Fruit fly (Drosophila melanogaster): ENCODE data around the gene CG7102.
"Not testable (repeated sequence)": the region's sequence is repeated elsewhere in the genome, so short reads cannot be mapped to it uniquely, and the experiment has no call there.

Gene CG7102

DNA sequence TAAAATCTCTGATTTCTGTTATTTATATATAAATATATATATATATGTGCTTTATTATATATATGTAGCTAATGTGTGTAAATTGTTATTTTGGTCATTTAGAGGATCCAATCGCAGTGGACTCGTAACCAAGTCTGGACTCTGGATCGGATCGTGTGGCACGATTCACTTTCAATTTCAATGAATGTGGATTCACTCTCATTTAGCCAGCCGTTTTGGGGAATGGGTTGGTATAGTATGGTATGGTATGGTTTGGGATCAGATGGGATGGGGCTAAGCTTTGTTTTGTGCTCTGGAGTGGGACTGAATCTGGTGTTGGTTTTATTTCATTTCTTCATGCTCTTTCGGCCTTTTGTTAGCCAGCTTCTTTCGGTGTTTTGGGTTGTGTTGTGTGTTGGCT, 25.6 kb downstream of the CG7102 start:
- no peak for TF ChIP-seq Myc (optimal IDR thresholded peaks at IDR 0.05)
- no peak for TF ChIP-seq psq (optimal IDR thresholded peaks at IDR 0.05)
- no peak for TF ChIP-seq insv (optimal IDR thresholded peaks at IDR 0.05)
- TF ChIP-seq h (optimal IDR thresholded peaks at IDR 0.05): no peak
- TF ChIP-seq ttk (optimal IDR thresholded peaks at IDR 0.05): no peak
- no peak for TF ChIP-seq Sin3A (optimal IDR thresholded peaks at IDR 0.05)

- TF ChIP-seq Myc (optimal IDR thresholded peaks at IDR 0.05): no peak
- no peak for TF ChIP-seq ttk (optimal IDR thresholded peaks at IDR 0.05)
- TF ChIP-seq h (optimal IDR thresholded peaks at IDR 0.05): no peak
- no peak for TF ChIP-seq psq (optimal IDR thresholded peaks at IDR 0.05)
- no peak for TF ChIP-seq insv (optimal IDR thresholded peaks at IDR 0.05)
- no peak for TF ChIP-seq Sin3A (optimal IDR thresholded peaks at IDR 0.05)
Observed at dm6 chr2L:7860739-7861138, 26.6 kb downstream of the CG7102 start, which contains the start of gene TwdlE. TSS of gene TwdlE (minus strand) at chr2L:7860839.

dm6 chr2L:7856380-7857127, 30.8 kb downstream of the CG7102 start, which contains the start of gene lectin-28C:
TSS of gene lectin-28C (plus strand) at chr2L:7857077.
- not testable (repeated sequence) for TF ChIP-seq psq, Sin3A, insv (optimal IDR thresholded peaks at IDR 0.05)

DNA sequence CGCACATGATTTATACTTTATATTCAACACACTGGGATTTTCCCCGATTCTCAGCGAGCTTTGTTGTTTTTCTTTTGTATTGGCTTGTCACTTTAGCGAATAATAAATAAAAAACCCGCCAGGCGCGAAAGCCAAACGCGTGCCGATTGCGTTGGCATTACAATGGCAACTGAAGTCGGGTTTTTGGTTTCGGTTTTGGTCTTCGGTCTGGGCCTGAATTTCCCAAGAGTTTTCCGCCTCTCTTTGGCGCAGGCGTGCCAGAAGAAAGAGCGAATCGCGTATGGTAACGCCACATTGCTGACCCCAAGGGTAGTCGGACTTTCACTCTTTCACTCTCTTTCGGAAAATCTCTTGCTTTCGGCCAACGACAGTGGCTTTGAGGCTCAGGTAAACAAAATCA, 32.2 kb downstream of the CG7102 start, which contains the start of gene CG14535:
Gene CG14535, minus strand, starts transcription at position 368 of the 400 bp plus-strand sequence.
- TF ChIP-seq Myc (optimal IDR thresholded peaks at IDR 0.05): no peak
- TF ChIP-seq psq (optimal IDR thresholded peaks at IDR 0.05): no peak
- TF ChIP-seq ttk (optimal IDR thresholded peaks at IDR 0.05): no peak
- TF ChIP-seq insv (optimal IDR thresholded peaks at IDR 0.05): no peak

DNA sequence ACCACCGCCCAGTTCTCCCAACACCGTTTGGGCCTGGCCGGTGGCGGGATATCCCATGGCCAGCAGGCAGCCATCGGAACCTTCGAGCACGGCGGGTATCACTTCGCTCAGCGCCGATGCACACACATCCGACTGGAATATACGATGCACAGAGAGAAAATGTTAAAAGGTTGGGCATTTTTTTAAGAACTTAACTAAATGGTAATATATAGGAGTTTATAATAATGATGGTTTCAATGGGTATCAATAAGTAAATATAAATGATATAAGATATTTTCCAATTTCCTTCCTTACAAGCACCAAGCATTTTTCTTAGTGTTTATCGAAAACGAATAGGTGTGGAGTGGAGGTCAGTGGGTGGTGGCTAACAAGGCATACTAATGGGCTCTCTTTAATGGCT, 35.7 kb downstream of the CG7102 start:
- TF ChIP-seq ttk (optimal IDR thresholded peaks at IDR 0.05) (no peak), h (optimal IDR thresholded peaks at IDR 0.05) (no peak), insv (optimal IDR thresholded peaks at IDR 0.05) (no peak), Sin3A (optimal IDR thresholded peaks at IDR 0.05) (no peak), Myc (optimal IDR thresholded peaks at IDR 0.05) (no peak), psq (optimal IDR thresholded peaks at IDR 0.05) (no peak)

DNA sequence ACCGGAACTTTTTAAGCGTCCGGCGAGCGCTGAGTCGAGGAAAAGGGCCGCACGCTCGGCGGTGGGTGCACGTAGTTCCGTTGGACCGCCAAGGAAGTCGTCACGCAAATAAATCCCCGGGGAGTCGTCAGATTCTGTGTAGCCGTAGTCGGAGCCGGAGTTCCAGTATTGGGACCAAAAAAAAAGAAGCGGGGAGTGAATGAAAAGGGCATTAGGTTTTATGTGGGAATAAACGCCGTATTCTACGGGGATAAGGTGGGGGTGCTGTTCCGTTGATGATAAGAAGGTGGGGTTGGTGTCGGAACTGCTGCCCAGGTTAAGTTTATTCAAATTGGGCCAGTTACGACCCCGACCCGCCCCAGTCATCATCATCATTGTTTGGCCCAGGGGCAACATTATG, 36.9 kb downstream of the CG7102 start:
- TF ChIP-seq ttk (optimal IDR thresholded peaks at IDR 0.05) (no peak), insv (optimal IDR thresholded peaks at IDR 0.05) (no peak), h (optimal IDR thresholded peaks at IDR 0.05) (no peak), psq (optimal IDR thresholded peaks at IDR 0.05) (no peak), Sin3A (optimal IDR thresholded peaks at IDR 0.05) (no peak)

DNA sequence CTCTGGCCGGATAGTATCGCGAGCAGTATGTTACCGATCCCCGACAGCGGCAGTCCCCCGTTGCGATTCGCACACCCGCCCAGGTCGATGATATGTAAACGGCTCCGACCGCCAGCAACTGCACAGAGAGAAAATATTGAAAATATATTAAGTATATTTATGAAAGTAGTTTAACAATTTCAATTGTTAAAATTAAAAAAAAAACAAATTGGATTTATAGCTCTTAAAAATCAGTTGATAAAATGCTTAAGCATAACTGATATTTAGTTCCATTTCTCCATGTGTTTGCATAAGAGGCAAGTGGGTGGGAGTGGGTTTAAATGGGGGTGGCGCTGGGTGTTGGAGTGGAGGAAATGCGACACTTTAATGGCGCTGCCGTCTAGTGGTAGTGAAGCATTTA, 37.8 kb downstream of the CG7102 start:
- TF ChIP-seq Sin3A (optimal IDR thresholded peaks at IDR 0.05) (no peak), insv (optimal IDR thresholded peaks at IDR 0.05) (no peak), Myc (optimal IDR thresholded peaks at IDR 0.05) (no peak), ttk (optimal IDR thresholded peaks at IDR 0.05) (no peak), psq (optimal IDR thresholded peaks at IDR 0.05) (no peak), h (optimal IDR thresholded peaks at IDR 0.05) (no peak)

dm6 chr2L:7841244-7841643, 46.1 kb downstream of the CG7102 start:
- TF ChIP-seq psq (optimal IDR thresholded peaks at IDR 0.05) (no peak), Myc (optimal IDR thresholded peaks at IDR 0.05) (no peak), ttk (optimal IDR thresholded peaks at IDR 0.05) (no peak), insv (optimal IDR thresholded peaks at IDR 0.05) (no peak), Sin3A (optimal IDR thresholded peaks at IDR 0.05) (no peak), h (optimal IDR thresholded peaks at IDR 0.05) (no peak)

dm6 chr2L:7840152-7840551, 47.2 kb downstream of the CG7102 start, which contains the start of gene CG14537:
TSS of gene CG14537 (plus strand) at chr2L:7840452.
- TF ChIP-seq insv (optimal IDR thresholded peaks at IDR 0.05): no peak
- no peak for TF ChIP-seq Myc (optimal IDR thresholded peaks at IDR 0.05)
- TF ChIP-seq ttk (optimal IDR thresholded peaks at IDR 0.05): no peak
- TF ChIP-seq h (optimal IDR thresholded peaks at IDR 0.05): no peak
- no peak for TF ChIP-seq Sin3A (optimal IDR thresholded peaks at IDR 0.05)
- no peak for TF ChIP-seq psq (optimal IDR thresholded peaks at IDR 0.05)

DNA sequence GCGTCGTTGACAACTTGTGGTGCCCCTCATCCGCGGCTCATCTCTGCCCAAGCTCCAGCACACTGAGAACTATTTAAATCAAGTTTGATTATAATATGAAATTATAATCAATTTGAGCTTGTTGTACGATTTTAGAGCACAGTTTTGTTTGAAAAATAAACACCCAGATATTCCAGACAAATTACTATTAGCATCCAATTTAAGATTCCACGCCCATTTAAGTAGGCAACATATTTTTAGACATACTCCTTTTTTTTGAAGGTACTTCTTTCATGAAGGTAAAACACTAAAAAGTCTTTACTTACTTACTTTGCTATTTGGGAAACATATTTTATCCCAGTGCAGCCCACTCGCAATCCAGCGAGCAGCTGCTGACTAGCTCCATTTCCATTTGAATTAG, 49.3 kb downstream of the CG7102 start:
- no peak for TF ChIP-seq Sin3A (optimal IDR thresholded peaks at IDR 0.05)
- TF ChIP-seq insv (optimal IDR thresholded peaks at IDR 0.05): no peak
- TF ChIP-seq psq (optimal IDR thresholded peaks at IDR 0.05): no peak
- TF ChIP-seq Myc (optimal IDR thresholded peaks at IDR 0.05): no peak
- TF ChIP-seq ttk (optimal IDR thresholded peaks at IDR 0.05): no peak
- no peak for TF ChIP-seq h (optimal IDR thresholded peaks at IDR 0.05)

DNA sequence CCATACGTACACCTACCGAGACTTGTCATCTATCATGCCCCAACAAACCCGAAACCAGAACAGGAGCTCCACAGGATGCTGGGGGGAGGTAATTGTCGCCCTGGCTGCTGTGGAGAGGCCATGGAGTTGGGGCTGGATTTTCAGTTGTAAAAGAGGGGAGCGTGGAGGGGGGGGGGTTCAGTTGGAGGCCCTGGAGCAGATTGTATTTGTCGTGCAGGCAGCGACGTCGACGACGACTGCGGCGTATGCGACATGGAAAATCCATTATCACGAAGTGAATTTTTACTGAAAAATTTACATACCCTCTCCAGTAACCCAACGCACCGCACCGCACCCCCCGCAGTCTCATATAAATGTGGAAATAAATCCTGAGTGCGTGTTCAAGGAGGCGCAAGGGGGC, 53.7 kb downstream of the CG7102 start:
- no peak for TF ChIP-seq h (optimal IDR thresholded peaks at IDR 0.05)
- no peak for TF ChIP-seq insv (optimal IDR thresholded peaks at IDR 0.05)
- no peak for TF ChIP-seq Sin3A (optimal IDR thresholded peaks at IDR 0.05)
- no peak for TF ChIP-seq Myc (optimal IDR thresholded peaks at IDR 0.05)
- no peak for TF ChIP-seq ttk (optimal IDR thresholded peaks at IDR 0.05)
- no peak for TF ChIP-seq psq (optimal IDR thresholded peaks at IDR 0.05)
